Fruit fly (Drosophila melanogaster): ENCODE results near the gene CG4822.

The CG4822 gene

DNA sequence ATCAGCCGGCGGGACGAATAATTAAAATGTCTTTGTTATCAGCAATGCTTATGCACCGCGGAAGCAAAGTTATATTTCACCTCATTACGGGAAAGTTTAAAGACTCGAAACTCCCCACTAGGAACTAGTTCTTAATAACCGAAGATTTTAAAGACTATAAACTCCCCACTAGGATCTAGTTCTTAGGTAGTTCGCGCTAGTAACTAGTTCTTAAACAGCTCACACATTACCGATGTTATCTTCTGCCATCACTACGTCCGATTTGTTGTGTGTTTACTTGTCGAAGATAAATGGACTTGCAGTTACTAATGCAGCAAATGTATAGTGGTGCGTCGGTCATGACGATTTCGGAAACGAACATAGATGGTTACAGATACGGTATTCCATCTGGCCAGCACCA, 21.5 kb upstream of the CG4822 start, which contains the start of the genes CG31974 and CG11454 (continued):
- no peak for TF ChIP-seq cas (GFP tag; IDR thresholded peaks at IDR 0.05)
- TF ChIP-seq pzg (GFP tag; optimal IDR thresholded peaks at IDR 0.05) = peak; percentile 84
- no peak for TF ChIP-seq CG18619 (GFP tag; optimal IDR thresholded peaks at IDR 0.05)
- TF ChIP-seq CG9437 (GFP tag; optimal IDR thresholded peaks at IDR 0.05) = no peak
- TF ChIP-seq so (GFP tag; IDR thresholded peaks at IDR 0.05) = no peak
- no peak for TF ChIP-seq br (optimal IDR thresholded peaks at IDR 0.05)
- TF ChIP-seq al (GFP tag; IDR thresholded peaks at IDR 0.05) = no peak
- no peak for TF ChIP-seq scrt (GFP tag; optimal IDR thresholded peaks at IDR 0.05)
- TF ChIP-seq pnt (GFP tag; optimal IDR thresholded peaks at IDR 0.05) = no peak
- TF ChIP-seq ase (GFP tag; IDR thresholded peaks at IDR 0.05) = no peak
- no peak for TF ChIP-seq sens (GFP tag)
- TF ChIP-seq lbe (GFP tag; optimal IDR thresholded peaks at IDR 0.05) = no peak
- no peak for TF ChIP-seq Sin3A (optimal IDR thresholded peaks at IDR 0.05)
- no peak for TF ChIP-seq CG4360 (GFP tag; IDR thresholded peaks at IDR 0.05)
- no peak for TF ChIP-seq CG10274 (GFP tag; optimal IDR thresholded peaks at IDR 0.05)
- no peak for TF ChIP-seq Nf-YA (GFP tag; IDR thresholded peaks at IDR 0.05)
- peak; percentile 21 for TF ChIP-seq grau (tag; optimal IDR thresholded peaks at IDR 0.05)
- TF ChIP-seq luna (GFP tag; optimal IDR thresholded peaks at IDR 0.05) = no peak
- TF ChIP-seq CG31365 (tag; optimal IDR thresholded peaks at IDR 0.05) = no peak
- no peak for TF ChIP-seq phol (tag; optimal IDR thresholded peaks at IDR 0.05)
- TF ChIP-seq CG16779 (GFP tag; IDR thresholded peaks at IDR 0.05) = no peak
- TF ChIP-seq Dref (GFP tag; IDR thresholded peaks at IDR 0.05) = peak; percentile 44
- no peak for TF ChIP-seq CG30431 (GFP tag; optimal IDR thresholded peaks at IDR 0.05)
- no peak for TF ChIP-seq CG11398 (GFP tag; optimal IDR thresholded peaks at IDR 0.05)
- TF ChIP-seq Eip74EF (GFP tag; optimal IDR thresholded peaks at IDR 0.05) = peak in 1 of 2 experiments; percentile 69
- TF ChIP-seq Bdp1 (GFP tag; optimal IDR thresholded peaks at IDR 0.05) = no peak
- no peak for TF ChIP-seq CG9797 (GFP tag; optimal IDR thresholded peaks at IDR 0.05)
- no peak for TF ChIP-seq dati (GFP tag; IDR thresholded peaks at IDR 0.05)
- no peak for TF ChIP-seq ranshi (GFP tag; IDR thresholded peaks at IDR 0.05)
- no peak for TF ChIP-seq fd102C (GFP tag; optimal IDR thresholded peaks at IDR 0.05)
- TF ChIP-seq CG4617 (GFP tag; optimal IDR thresholded peaks at IDR 0.05; ENCODE audit: borderline replicate concordance) = peak; percentile 68
- TF ChIP-seq sim (GFP tag; IDR thresholded peaks at IDR 0.05) = no peak
- TF ChIP-seq CG11456 (GFP tag; IDR thresholded peaks at IDR 0.05) = no peak
- TF ChIP-seq Xbp1 (GFP tag; optimal IDR thresholded peaks at IDR 0.05) = no peak
- TF ChIP-seq Stat92E (GFP tag; optimal IDR thresholded peaks at IDR 0.05) = no peak
- no peak for TF ChIP-seq lola (GFP tag; optimal IDR thresholded peaks at IDR 0.05)
- no peak for TF ChIP-seq ara (GFP tag; IDR thresholded peaks at IDR 0.05)
- TF ChIP-seq Oaz (GFP tag; IDR thresholded peaks at IDR 0.05) = no peak
- TF ChIP-seq CG14014 (GFP tag; IDR thresholded peaks at IDR 0.05) = no peak
- TF ChIP-seq MESR4 (GFP tag; optimal IDR thresholded peaks at IDR 0.05) = peak; percentile 84
- peak; percentile 11 for TF ChIP-seq exex (tag; optimal IDR thresholded peaks at IDR 0.05)
- TF ChIP-seq tin (GFP tag; optimal IDR thresholded peaks at IDR 0.05) = no peak
- TF ChIP-seq maf-S (GFP tag; optimal IDR thresholded peaks at IDR 0.05) = no peak
- peak; percentile 47 for TF ChIP-seq CG17829 (tag; optimal IDR thresholded peaks at IDR 0.05)
- no peak for TF ChIP-seq gcm2 (GFP tag; optimal IDR thresholded peaks at IDR 0.05)
- no peak for TF ChIP-seq Hr51 (GFP tag; optimal IDR thresholded peaks at IDR 0.05)
- no peak for TF ChIP-seq CG8924 (tag; optimal IDR thresholded peaks at IDR 0.05)
- TF ChIP-seq Neu2 (GFP tag; optimal IDR thresholded peaks at IDR 0.05; ENCODE audit: borderline replicate concordance) = no peak
- no peak for TF ChIP-seq peb (GFP tag; IDR thresholded peaks at IDR 0.05)
- no peak for TF ChIP-seq CG3847 (GFP tag; IDR thresholded peaks at IDR 0.05)
- no peak for TF ChIP-seq CG3065 (GFP tag; optimal IDR thresholded peaks at IDR 0.05)
- no peak for TF ChIP-seq Aef1 (GFP tag; IDR thresholded peaks at IDR 0.05)
- TF ChIP-seq fd64A (GFP tag; optimal IDR thresholded peaks at IDR 0.05) = no peak

All from whole organism, embryonic.